Worm (Caenorhabditis elegans): Measurements from ENCODE around the gene K09H11.6.

The K09H11.6 gene

DNA sequence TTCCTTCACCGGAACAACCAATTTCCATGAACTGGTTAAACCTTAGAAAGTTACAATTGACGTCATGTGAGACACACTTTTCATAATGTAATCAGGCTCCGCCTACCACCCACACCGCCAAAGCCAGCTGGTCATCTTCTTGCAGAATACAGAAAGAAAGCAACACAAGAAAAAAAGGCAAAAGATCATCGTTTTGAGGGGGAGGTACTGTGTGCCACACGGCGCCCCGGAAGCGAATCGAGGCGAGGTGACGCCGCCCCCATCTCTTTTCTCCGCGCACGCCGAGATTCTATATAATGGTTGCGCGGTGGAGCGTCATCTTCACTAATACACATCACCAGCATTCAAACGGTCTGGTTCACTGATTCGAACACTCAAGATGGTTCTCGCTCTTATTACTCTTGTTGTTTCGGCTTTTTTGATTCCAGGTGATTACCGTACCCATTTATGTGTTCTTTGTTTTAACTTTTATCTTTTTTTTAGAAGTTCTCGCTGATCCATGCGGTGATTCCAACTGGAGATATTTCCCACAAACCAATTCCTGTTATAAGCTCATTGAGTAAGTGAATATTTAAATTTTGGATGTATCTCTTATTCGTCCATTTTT, 36.0 kb downstream of the K09H11.6 start, which contains the start of gene clec-1:
clec-1 (plus strand) TSS at position 320 of the 607 bp plus-strand sequence.
- TF ChIP-seq mdl-1 (tag; optimal IDR thresholded peaks at IDR 0.05) (peak in 1 of 2 experiments; percentile 14), grh-1 (GFP tag; IDR thresholded peaks at IDR 0.05) (0 out of 2 replicates have a peak, but pooled peaks have one; percentile 4), ama-1 (optimal IDR thresholded peaks at IDR 0.05) (peak; percentile 75), nhr-12 (tag; optimal IDR thresholded peaks at IDR 0.05) (no peak), lin-14 (GFP tag; optimal IDR thresholded peaks at IDR 0.05) (peak; percentile 30), unc-98 (GFP tag; IDR thresholded peaks at IDR 0.05) (no peak), snu-23 (GFP tag; optimal IDR thresholded peaks at IDR 0.05) (peak; percentile 1), nhr-85 (tag) (peak; percentile 62), elt-3 (tag; optimal IDR thresholded peaks at IDR 0.05) (peak in 1 of 6 experiments; percentile 49), lsy-2 (tag; optimal IDR thresholded peaks at IDR 0.05) (peak in 1 of 2 experiments; percentile 11), tbx-2 (tag; optimal IDR thresholded peaks at IDR 0.05) (no peak), fkh-4 (tag; optimal IDR thresholded peaks at IDR 0.05; ENCODE audit: borderline replicate concordance) (no peak), lin-39 (tag; optimal IDR thresholded peaks at IDR 0.05) (no peak), blmp-1 (tag; optimal IDR thresholded peaks at IDR 0.05) (peak; percentile 74), dpl-1 (GFP tag; optimal IDR thresholded peaks at IDR 0.05) (no peak)

DNA sequence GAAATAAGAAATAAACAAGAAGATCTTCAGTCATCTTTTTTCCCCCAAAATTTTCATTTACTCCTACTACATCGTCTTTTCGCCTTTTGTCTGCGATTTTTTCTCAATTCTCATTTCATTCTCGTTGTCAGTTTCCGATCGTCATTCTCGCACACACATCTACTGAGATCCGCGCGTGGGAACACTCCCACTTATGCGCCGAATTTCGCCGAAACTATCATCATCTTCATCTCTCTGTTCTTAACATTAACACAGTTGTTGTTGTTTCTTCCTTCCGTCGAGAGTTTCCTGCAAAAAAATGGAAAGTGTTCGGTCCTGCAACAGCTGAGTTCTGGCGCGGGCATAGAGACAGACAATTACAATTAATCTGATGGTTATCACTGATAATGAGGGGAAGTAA, 38.4 kb downstream of the K09H11.6 start:
- TF ChIP-seq lin-13 (GFP tag; optimal IDR thresholded peaks at IDR 0.05) (no peak), sup-37 (GFP tag; optimal IDR thresholded peaks at IDR 0.05) (no peak), ceh-8 (GFP tag; optimal IDR thresholded peaks at IDR 0.05) (no peak), nhr-85 (tag) (peak; percentile 64), jun-1 (tag; optimal IDR thresholded peaks at IDR 0.05) (no peak), ceh-82 (tag; optimal IDR thresholded peaks at IDR 0.05) (no peak), nhr-84 (tag; optimal IDR thresholded peaks at IDR 0.05) (no peak), lsy-2 (tag; optimal IDR thresholded peaks at IDR 0.05) (no peak), nhr-47 (tag; optimal IDR thresholded peaks at IDR 0.05) (no peak), dsc-1 (tag; optimal IDR thresholded peaks at IDR 0.05) (no peak), sox-4 (tag; optimal IDR thresholded peaks at IDR 0.05) (no peak), hlh-17 (GFP tag; optimal IDR thresholded peaks at IDR 0.05; ENCODE audit: borderline replicate concordance) (no peak), C16A3.4 (tag; optimal IDR thresholded peaks at IDR 0.05) (peak; percentile 12), F16B12.6 (tag; optimal IDR thresholded peaks at IDR 0.05) (no peak), isw-1 (GFP tag; IDR thresholded peaks at IDR 0.05) (no peak), unc-62 (GFP tag; optimal IDR thresholded peaks at IDR 0.05) (no peak), swsn-7 (tag; optimal IDR thresholded peaks at IDR 0.05) (no peak), nhr-20 (tag; optimal IDR thresholded peaks at IDR 0.05) (peak; percentile 11), lin-15B (tag; optimal IDR thresholded peaks at IDR 0.05) (no peak), snu-23 (GFP tag; optimal IDR thresholded peaks at IDR 0.05) (peak; percentile 21), lin-14 (GFP tag; optimal IDR thresholded peaks at IDR 0.05) (peak; percentile 66), ceh-90 (tag; optimal IDR thresholded peaks at IDR 0.05) (no peak), nhr-71 (tag; optimal IDR thresholded peaks at IDR 0.05) (peak; percentile 2), zip-4 (GFP tag; optimal IDR thresholded peaks at IDR 0.05) (no peak), blmp-1 (tag; optimal IDR thresholded peaks at IDR 0.05) (peak; percentile 90), pqm-1 (tag; optimal IDR thresholded peaks at IDR 0.05) (no peak), elt-2 (tag; optimal IDR thresholded peaks at IDR 0.05) (no peak), skn-1 (tag; optimal IDR thresholded peaks at IDR 0.05) (no peak), unc-86 (tag; optimal IDR thresholded peaks at IDR 0.05) (no peak), egl-27 (tag; optimal IDR thresholded peaks at IDR 0.05) (no peak), ztf-11 (tag; optimal IDR thresholded peaks at IDR 0.05) (no peak), elt-3 (tag; optimal IDR thresholded peaks at IDR 0.05) (peak in 2 of 6 experiments; percentile 5 to 53), unc-30 (tag; optimal IDR thresholded peaks at IDR 0.05) (no peak), fkh-8 (tag; optimal IDR thresholded peaks at IDR 0.05) (no peak), mdl-1 (tag; optimal IDR thresholded peaks at IDR 0.05) (peak in 1 of 2 experiments; percentile 27), lin-35 (GFP tag; optimal IDR thresholded peaks at IDR 0.05) (no peak), fkh-10 (GFP tag; optimal IDR thresholded peaks at IDR 0.05) (no peak), mep-1 (tag; optimal IDR thresholded peaks at IDR 0.05) (peak; percentile 4), C04F5.9 (tag; optimal IDR thresholded peaks at IDR 0.05) (no peak), zag-1 (tag; optimal IDR thresholded peaks at IDR 0.05) (no peak), mab-9 (GFP tag; IDR thresholded peaks at IDR 0.05) (no peak), aly-2 (tag; optimal IDR thresholded peaks at IDR 0.05) (no peak), lin-39 (tag; optimal IDR thresholded peaks at IDR 0.05) (no peak)

Measured in whole organism, L1 larva.